Fruit fly (Drosophila melanogaster) whole organism, embryonic: ENCODE measurements around the gene Spt20.
A peak's percentile ranks its signal among the peaks of the same experiment; 100 is the strongest.

Experiments
- Aef1 ChIP-seq: fragments of 200-800 bp; sonication (Bioruptor generic); IDR thresholded peaks from 3 replicates; pipeline ENCODE4 v1.3.6; 2022; ENCODE audit warnings: missing biosample characterization, missing genetic modification characterization
- Antp ChIP-seq: fragments of 200-800 bp; sonication (Bioruptor generic); optimal IDR thresholded peaks from 3 replicates; lab custom pipeline; 2016; ENCODE audit warnings: missing biosample characterization, missing genetic modification characterization
- BtbVII ChIP-seq: fragments of 200-800 bp; sonication (Bioruptor generic); optimal IDR thresholded peaks from 3 replicates; lab custom pipeline; 2017; ENCODE audit warnings: missing biosample characterization, mild to moderate bottlenecking, missing genetic modification characterization
- Bteb2 ChIP-seq: fragments of 200-800 bp; sonication (Bioruptor generic); optimal IDR thresholded peaks from 2 replicates; lab custom pipeline; 2016; ENCODE audit warnings: missing biosample characterization, missing genetic modification characterization
- CG10654 ChIP-seq: fragments of 200-800 bp; sonication (Bioruptor generic); optimal IDR thresholded peaks from 2 replicates; lab custom pipeline; 2016; ENCODE audit warnings: missing biosample characterization, missing genetic modification characterization
- CG11696 ChIP-seq: fragments of 200-800 bp; sonication (Bioruptor generic); IDR thresholded peaks from 2 replicates; pipeline ENCODE4 v1.3.6; 2022; ENCODE audit warnings: missing biosample characterization, missing genetic modification characterization
- CG12155 ChIP-seq: fragments of 200-800 bp; sonication (Bioruptor generic); optimal IDR thresholded peaks from 3 replicates; lab custom pipeline; 2016; ENCODE audit warnings: missing biosample characterization, missing genetic modification characterization
- CG12299 ChIP-seq: fragments of 200-800 bp; sonication (Bioruptor generic); optimal IDR thresholded peaks from 2 replicates; lab custom pipeline; 2018; ENCODE audit warnings: missing biosample characterization, mild to moderate bottlenecking, missing genetic modification characterization
- CG13624 ChIP-seq: fragments of 200-800 bp; sonication (Bioruptor generic); optimal IDR thresholded peaks from 2 replicates; lab custom pipeline; 2016; ENCODE audit warnings: missing biosample characterization, missing genetic modification characterization
- CG14860 ChIP-seq: fragments of 200-800 bp; sonication (Bioruptor generic); IDR thresholded peaks from 3 replicates; pipeline ENCODE4 v1.3.6; 2022; ENCODE audit warnings: missing biosample characterization, missing genetic modification characterization; ENCODE audit not compliant: partially characterized antibody
- CG14965 ChIP-seq: fragments of 200-800 bp; sonication (Bioruptor generic); optimal IDR thresholded peaks from 2 replicates; lab custom pipeline; 2016; ENCODE audit warnings: missing biosample characterization, missing genetic modification characterization, borderline replicate concordance
- CG17186 ChIP-seq: fragments of 200-800 bp; sonication (Bioruptor generic); optimal IDR thresholded peaks from 3 replicates; lab custom pipeline; 2017; ENCODE audit warnings: missing biosample characterization, missing genetic modification reagents, missing genetic modification characterization
- CG1832 ChIP-seq: fragments of 200-800 bp; sonication (Bioruptor generic); optimal IDR thresholded peaks from 2 replicates; lab custom pipeline; 2017; ENCODE audit warnings: missing biosample characterization, mild to moderate bottlenecking, missing genetic modification characterization, inconsistent platforms
- CG2678 ChIP-seq: fragments of 200-800 bp; sonication (Bioruptor generic); optimal IDR thresholded peaks from 3 replicates; lab custom pipeline; 2019; ENCODE audit warnings: missing biosample characterization, mild to moderate bottlenecking, missing genetic modification characterization, moderate library complexity
- CG30020 ChIP-seq: fragments of 200-800 bp; optimal IDR thresholded peaks from 2 replicates; lab custom pipeline; 2019; ENCODE audit warnings: missing biosample characterization, mild to moderate bottlenecking, missing genetic modification characterization, moderate library complexity
- CG32767 ChIP-seq: fragments of 200-800 bp; sonication (Bioruptor generic); IDR thresholded peaks from 2 replicates; pipeline ENCODE4 v1.3.6; 2022; ENCODE audit warnings: missing biosample characterization, missing genetic modification characterization
- CG3847 ChIP-seq: fragments of 200-800 bp; sonication (Bioruptor generic); IDR thresholded peaks from 2 replicates; pipeline ENCODE4 v1.3.6; 2022; ENCODE audit warnings: missing biosample characterization, missing genetic modification characterization
- CG4707 ChIP-seq: fragments of 200-800 bp; sonication (Bioruptor generic); optimal IDR thresholded peaks from 2 replicates; lab custom pipeline; 2018; ENCODE audit warnings: missing biosample characterization, mild to moderate bottlenecking, missing genetic modification characterization, moderate library complexity
- CG4730 ChIP-seq: fragments of 200-800 bp; sonication (Bioruptor generic); IDR thresholded peaks from 2 replicates; pipeline ENCODE4 v1.3.6; 2022; ENCODE audit warnings: missing biosample characterization, missing genetic modification characterization
- CG9932 ChIP-seq: fragments of 200-800 bp; sonication (Bioruptor generic); IDR thresholded peaks from 2 replicates; pipeline ENCODE4 v1.3.6; 2022; ENCODE audit warnings: missing biosample characterization, missing genetic modification characterization
- Dll ChIP-seq: fragments of 200-800 bp; sonication (Bioruptor generic); IDR thresholded peaks from 4 replicates; pipeline ENCODE4 v1.3.6; 2022; ENCODE audit warnings: missing biosample characterization, missing genetic modification characterization; ENCODE audit not compliant: partially characterized antibody
- Ets97D ChIP-seq: fragments of 200-800 bp; sonication (Bioruptor generic); optimal IDR thresholded peaks from 3 replicates; lab custom pipeline; 2016; ENCODE audit warnings: missing biosample characterization, missing genetic modification characterization
- Fer2 ChIP-seq: fragments of 200-800 bp; sonication (Bioruptor generic); optimal IDR thresholded peaks from 2 replicates; lab custom pipeline; 2018; ENCODE audit warnings: missing biosample characterization, mild to moderate bottlenecking, missing genetic modification characterization, moderate library complexity
- H15 ChIP-seq: fragments of 200-800 bp; sonication (Bioruptor generic); IDR thresholded peaks from 3 replicates; pipeline ENCODE4 v1.3.6; 2022; ENCODE audit warnings: missing biosample characterization, missing genetic modification characterization
- Hr3 ChIP-seq: fragments of 200-800 bp; sonication (Bioruptor generic); optimal IDR thresholded peaks from 3 replicates; lab custom pipeline; 2016; ENCODE audit warnings: missing biosample characterization, missing genetic modification characterization
- Hr78 ChIP-seq, 2 experiments: fragments of 200-800 bp in 1 of 2; fragments of >200 bp in 1 of 2; sonication (Bioruptor generic) in 1 of 2; optimal IDR thresholded peaks; 2 replicates each; lab custom pipeline; 2017 to 2019; ENCODE audit warnings: missing biosample characterization in 2 of 2, missing genetic modification characterization in 2 of 2, mild to moderate bottlenecking in 1 of 2, moderate library complexity in 1 of 2
- MBD-R2 ChIP-seq: fragments of 200-800 bp; sonication (Bioruptor generic); IDR thresholded peaks from 2 replicates; pipeline ENCODE4 v1.3.6; 2022; ENCODE audit warnings: missing biosample characterization, missing genetic modification characterization
- NFAT ChIP-seq: fragments of 200-800 bp; sonication (Bioruptor generic); IDR thresholded peaks from 2 replicates; pipeline ENCODE4 v1.3.6; 2022; ENCODE audit warnings: missing biosample characterization, missing genetic modification characterization
- Optix ChIP-seq: fragments of 200-800 bp; sonication (Bioruptor generic); IDR thresholded peaks from 3 replicates; pipeline ENCODE4 v1.3.6; 2022; ENCODE audit warnings: missing biosample characterization, missing genetic modification characterization
- Xrp1 ChIP-seq: fragments of 200-800 bp; sonication (Bioruptor generic); IDR thresholded peaks from 2 replicates; pipeline ENCODE4 v1.3.6; 2022; ENCODE audit warnings: missing biosample characterization, missing genetic modification characterization
- aop ChIP-seq: fragments of 200-800 bp; sonication (Bioruptor generic); IDR thresholded peaks from 2 replicates; pipeline ENCODE4 v1.3.6; 2022; ENCODE audit warnings: missing biosample characterization, missing genetic modification characterization
- ara ChIP-seq: fragments of 200-800 bp; sonication (Bioruptor generic); IDR thresholded peaks from 2 replicates; pipeline ENCODE4 v1.3.6; 2022; ENCODE audit warnings: missing biosample characterization, missing genetic modification characterization
- ato ChIP-seq: fragments of 200-800 bp; sonication (Bioruptor generic); IDR thresholded peaks from 2 replicates; pipeline ENCODE4 v1.3.6; 2022; ENCODE audit warnings: missing biosample characterization, missing genetic modification characterization; ENCODE audit not compliant: partially characterized antibody
- da ChIP-seq: fragments of 200-800 bp; sonication (Bioruptor generic); optimal IDR thresholded peaks from 2 replicates; lab custom pipeline; 2016; ENCODE audit warnings: missing biosample characterization, missing genetic modification characterization
- fd64A ChIP-seq: fragments of 200-800 bp; sonication (Bioruptor generic); optimal IDR thresholded peaks from 3 replicates; lab custom pipeline; 2018; ENCODE audit warnings: missing biosample characterization, mild to moderate bottlenecking, missing genetic modification characterization
- fd96Cb ChIP-seq: fragments of 200-800 bp; sonication (Bioruptor generic); optimal IDR thresholded peaks from 2 replicates; lab custom pipeline; 2018; ENCODE audit warnings: missing biosample characterization, mild to moderate bottlenecking, missing genetic modification characterization, moderate library complexity
- gem ChIP-seq: fragments of 200-800 bp; sonication (Bioruptor generic); optimal IDR thresholded peaks from 2 replicates; lab custom pipeline; 2019; ENCODE audit warnings: missing biosample characterization, mild to moderate bottlenecking, missing genetic modification characterization, moderate library complexity
- grn ChIP-seq: fragments of 200-800 bp; sonication (Bioruptor generic); optimal IDR thresholded peaks from 3 replicates; lab custom pipeline; 2017; ENCODE audit warnings: missing biosample characterization, missing genetic modification characterization
- luna ChIP-seq: fragments of 200-800 bp; sonication (Bioruptor generic); optimal IDR thresholded peaks from 2 replicates; lab custom pipeline; 2016; ENCODE audit warnings: missing biosample characterization, missing genetic modification characterization
- mld ChIP-seq: fragments of 200-800 bp; sonication (Bioruptor generic); IDR thresholded peaks from 3 replicates; pipeline ENCODE4 v1.3.6; 2022; ENCODE audit warnings: missing biosample characterization, missing genetic modification characterization; ENCODE audit not compliant: partially characterized antibody
- peb ChIP-seq: fragments of 200-800 bp; sonication (Bioruptor generic); IDR thresholded peaks from 2 replicates; pipeline ENCODE4 v1.3.6; 2022; ENCODE audit warnings: missing biosample characterization, missing genetic modification characterization
- pita ChIP-seq: fragments of 200-800 bp; sonication (Bioruptor generic); optimal IDR thresholded peaks from 2 replicates; lab custom pipeline; 2017; ENCODE audit warnings: missing biosample characterization, mild to moderate bottlenecking, missing genetic modification characterization
- pum ChIP-seq: fragments of 200-800 bp; sonication (Bioruptor generic); optimal IDR thresholded peaks from 2 replicates; lab custom pipeline; 2016; ENCODE audit warnings: missing biosample characterization, missing genetic modification characterization
- seq ChIP-seq: fragments of 200-800 bp; sonication (Bioruptor generic); IDR thresholded peaks from 2 replicates; pipeline ENCODE4 v1.3.6; 2022; ENCODE audit warnings: missing biosample characterization, missing genetic modification characterization
- slou ChIP-seq: fragments of 200-800 bp; sonication (Bioruptor generic); optimal IDR thresholded peaks from 3 replicates; lab custom pipeline; 2016; ENCODE audit warnings: missing biosample characterization, missing genetic modification characterization
- sna ChIP-seq: fragments of 200-800 bp; sonication (Bioruptor generic); IDR thresholded peaks from 2 replicates; pipeline ENCODE4 v1.3.6; 2022; ENCODE audit warnings: missing biosample characterization, missing genetic modification characterization; ENCODE audit not compliant: partially characterized antibody
- sqz ChIP-seq: fragments of 200-800 bp; sonication (Bioruptor generic); optimal IDR thresholded peaks from 3 replicates; lab custom pipeline; 2018; ENCODE audit warnings: missing biosample characterization, mild to moderate bottlenecking, missing genetic modification characterization
- tio ChIP-seq: fragments of 200-800 bp; sonication (Bioruptor generic); optimal IDR thresholded peaks from 2 replicates; lab custom pipeline; 2017; ENCODE audit warnings: missing biosample characterization, missing genetic modification characterization, inconsistent platforms
- zen2 ChIP-seq: fragments of 200-800 bp; sonication (Bioruptor generic); IDR thresholded peaks from 3 replicates; pipeline ENCODE4 v1.3.6; 2022; ENCODE audit warnings: missing biosample characterization, missing genetic modification characterization; ENCODE audit not compliant: partially characterized antibody

Spt20 gene

dm6 chr3L:13486041-13486859 is 16.3 kb upstream of the Spt20 start, which contains the start of the genes Abp1 and Tgi (continued):
- TF ChIP-seq CG14860 (GFP tag; lab: Robert Waterston, UW) (peak; percentile 60), H15 (GFP tag; lab: Robert Waterston, UW) (no peak), fd96Cb (no peak), fd64A (GFP tag; lab: Kevin White, UChicago) (no peak), NFAT (GFP tag; lab: Robert Waterston, UW) (peak; percentile 65), CG3847 (peak; percentile 67), CG10654 (GFP tag; lab: Kevin White, UChicago) (peak; percentile 2), Hr3 (GFP tag; lab: Kevin White, UChicago) (peak; percentile 25), Xrp1 (GFP tag; lab: Robert Waterston, UW) (no peak), CG11696 (GFP tag; lab: Robert Waterston, UW) (no peak), CG12299 (tag; lab: Kevin White, UChicago) (no peak), peb (GFP tag; lab: Robert Waterston, UW) (no peak), CG32767 (GFP tag; lab: Robert Waterston, UW) (no peak), Hr78 (GFP tag; optimal IDR thresholded peaks at IDR 0.05; lab: Kevin White, UChicago) (no peak), CG12155 (GFP tag; lab: Kevin White, UChicago) (peak; percentile 23), Aef1 (GFP tag; lab: Robert Waterston, UW) (peak; percentile 35), CG13624 (peak; percentile 60), CG9932 (GFP tag; lab: Robert Waterston, UW) (peak; percentile 88), tio (GFP tag; lab: Kevin White, UChicago) (no peak), Bteb2 (peak; percentile 39), CG30020 (tag; lab: Kevin White, UChicago) (peak; percentile 10), Fer2 (tag; lab: Kevin White, UChicago) (no peak), sna (GFP tag; lab: Robert Waterston, UW) (peak; percentile 45; the same call in 1 of the 2 replicates), zen2 (GFP tag; lab: Robert Waterston, UW) (peak; percentile 73), luna (no peak), Antp (peak; percentile 47), CG2678 (no peak), aop (GFP tag; lab: Robert Waterston, UW) (0 out of 2 replicates have a peak, but pooled peaks have one; percentile 14), BtbVII (GFP tag; lab: Kevin White, UChicago) (no peak), Optix (GFP tag; lab: Robert Waterston, UW) (no peak), CG17186 (GFP tag; lab: Kevin White, UChicago) (no peak), pum (GFP tag; lab: Kevin White, UChicago) (peak; percentile 3), slou (GFP tag; lab: Kevin White, UChicago) (no peak), CG1832 (no peak), gem (tag; lab: Kevin White, UChicago) (peak; percentile 47), mld (peak; percentile 63; the same call in 2 of the 3 replicates), Dll (GFP tag; lab: Robert Waterston, UW) (peak; percentile 80), Ets97D (peak; percentile 62), CG14965 (GFP tag; lab: Kevin White, UChicago) (no peak), CG4707 (no peak), grn (no peak), seq (GFP tag; lab: Robert Waterston, UW) (no peak), ara (GFP tag; lab: Robert Waterston, UW) (no peak), CG4730 (GFP tag; lab: Robert Waterston, UW) (no peak), ato (GFP tag; lab: Robert Waterston, UW) (peak; percentile 79), pita (GFP tag; lab: Kevin White, UChicago) (peak; percentile 78), sqz (GFP tag; lab: Kevin White, UChicago) (no peak), MBD-R2 (peak; percentile 79), da (GFP tag; lab: Kevin White, UChicago) (no peak)
